Worm (Caenorhabditis elegans) whole organism, dauer: ENCODE measurements around the gene xpo-1.

Source experiments
- unc-62 ChIP-seq: sonication (generic microtip); optimal IDR thresholded peaks from 2 replicates; lab custom pipeline; 2017; ENCODE audit warnings: missing biosample characterization, missing genetic modification reagents, missing genetic modification characterization

Gene xpo-1

ce11 chrV:7804801-7805163 lies at the start of gene xpo-1:
TSS of gene xpo-1 (plus strand) at chrV:7805064.
- no peak for TF ChIP-seq unc-62 (GFP tag; lab: Kevin White, UChicago)

ce11 chrV:7755991-7756390 lies 48.9 kb upstream of the xpo-1 start:
- no peak for TF ChIP-seq unc-62 (GFP tag; lab: Kevin White, UChicago)

- TF ChIP-seq unc-62 (GFP tag; lab: Kevin White, UChicago): no peak
Measured at ce11 chrV:7759270-7759669, 45.6 kb upstream of the xpo-1 start.

- TF ChIP-seq unc-62 (GFP tag; lab: Kevin White, UChicago): no peak
Measured at ce11 chrV:7760174-7760573, 44.7 kb upstream of the xpo-1 start, which contains the start of gene hint-3. TSS of gene hint-3 (plus strand) at chrV:7760474.

ce11 chrV:7761906-7762305 lies 43.0 kb upstream of the xpo-1 start:
- TF ChIP-seq unc-62 (GFP tag; lab: Kevin White, UChicago): no peak

- TF ChIP-seq unc-62 (GFP tag; lab: Kevin White, UChicago): no peak
Measured at ce11 chrV:7770961-7771360, 33.9 kb upstream of the xpo-1 start, which contains the start of gene frpr-3. TSS of gene frpr-3 (plus strand) at chrV:7771261.

ce11 chrV:7773647-7774046 lies 31.2 kb upstream of the xpo-1 start:
- no peak for TF ChIP-seq unc-62 (GFP tag; lab: Kevin White, UChicago)

- no peak for TF ChIP-seq unc-62 (GFP tag; lab: Kevin White, UChicago)
Measured at ce11 chrV:7774143-7774595, 30.7 kb upstream of the xpo-1 start, which contains the start of gene grl-10. TSS of gene grl-10 (plus strand) at chrV:7774545.

ce11 chrV:7775226-7775625 lies 29.6 kb upstream of the xpo-1 start:
- TF ChIP-seq unc-62 (GFP tag; lab: Kevin White, UChicago): no peak

- no peak for TF ChIP-seq unc-62 (GFP tag; lab: Kevin White, UChicago)
Measured at ce11 chrV:7776029-7776628, 28.7 kb upstream of the xpo-1 start, which contains the start of the genes rpl-39 and rps-30. TSS of gene rpl-39 (minus strand) at chrV:7776079. TSS of gene rps-30 (plus strand) at chrV:7776578.

- TF ChIP-seq unc-62 (GFP tag; lab: Kevin White, UChicago): no peak
Measured at ce11 chrV:7777098-7777497, 27.8 kb upstream of the xpo-1 start, which contains the start of gene C26F1.3. TSS of gene C26F1.3 (plus strand) at chrV:7777300.

ce11 chrV:7778999-7779398 lies 25.9 kb upstream of the xpo-1 start:
- TF ChIP-seq unc-62 (GFP tag; lab: Kevin White, UChicago): no peak

ce11 chrV:7781511-7781910 lies 23.4 kb upstream of the xpo-1 start, which contains the start of gene cyp-32A1:
TSS of gene cyp-32A1 (plus strand) at chrV:7781811.
- no peak for TF ChIP-seq unc-62 (GFP tag; lab: Kevin White, UChicago)

ce11 chrV:7785117-7785516 lies 19.7 kb upstream of the xpo-1 start, which contains the start of gene C26F1.1:
TSS of gene C26F1.1 (plus strand) at chrV:7785417.
- no peak for TF ChIP-seq unc-62 (GFP tag; lab: Kevin White, UChicago)

- TF ChIP-seq unc-62 (GFP tag; lab: Kevin White, UChicago): no peak
Measured at ce11 chrV:7785885-7786284, 19.0 kb upstream of the xpo-1 start.

- no peak for TF ChIP-seq unc-62 (GFP tag; lab: Kevin White, UChicago)
Measured at ce11 chrV:7786639-7787038, 18.2 kb upstream of the xpo-1 start.

ce11 chrV:7793067-7793466 lies 11.8 kb upstream of the xpo-1 start, which contains the start of gene flp-21:
TSS of gene flp-21 (plus strand) at chrV:7793367.
- TF ChIP-seq unc-62 (GFP tag; lab: Kevin White, UChicago): no peak
